Fruit fly (Drosophila melanogaster) whole organism, embryonic: ENCODE measurements around the gene Sap30.

Experiments used
- BEAF-32 ChIP-seq: fragments of 200-800 bp; sonication (Bioruptor generic); optimal IDR thresholded peaks from 3 replicates; lab custom pipeline; 2017; ENCODE audit warnings: missing biosample characterization, missing genetic modification characterization, mild to moderate bottlenecking, moderate library complexity, missing genetic modification reagents
- Bdp1 ChIP-seq: fragments of 200-800 bp; sonication (Bioruptor generic); optimal IDR thresholded peaks from 3 replicates; lab custom pipeline; 2016; ENCODE audit warnings: missing biosample characterization, missing genetic modification characterization
- Bgb ChIP-seq: fragments of 200-800 bp; sonication (Bioruptor generic); IDR thresholded peaks from 2 replicates; pipeline ENCODE4 v1.3.6; 2022; ENCODE audit warnings: missing biosample characterization, missing genetic modification characterization; ENCODE audit not compliant: partially characterized antibody
- CG1024 ChIP-seq: fragments of 200-800 bp; sonication (Bioruptor generic); IDR thresholded peaks from 2 replicates; pipeline ENCODE4 v1.3.6; 2022; ENCODE audit warnings: missing biosample characterization, missing genetic modification characterization
- CG10565 ChIP-seq: fragments of 200-800 bp; sonication (Bioruptor generic); optimal IDR thresholded peaks from 3 replicates; lab custom pipeline; 2016; ENCODE audit warnings: missing biosample characterization, mild to moderate bottlenecking, missing genetic modification characterization
- CG13775 ChIP-seq: fragments of 200-800 bp; sonication (Bioruptor generic); optimal IDR thresholded peaks from 3 replicates; lab custom pipeline; 2017; ENCODE audit warnings: missing biosample characterization, mild to moderate bottlenecking, missing genetic modification characterization
- CG15011 ChIP-seq: fragments of 200-800 bp; sonication (Bioruptor generic); optimal IDR thresholded peaks from 3 replicates; lab custom pipeline; 2018; ENCODE audit warnings: missing biosample characterization, mild to moderate bottlenecking, missing genetic modification characterization
- CG15073 ChIP-seq: fragments of 200-800 bp; sonication (Bioruptor generic); optimal IDR thresholded peaks from 2 replicates; lab custom pipeline; 2016; ENCODE audit warnings: missing biosample characterization, missing genetic modification characterization
- CG16779 ChIP-seq: fragments of 200-800 bp; sonication (Bioruptor generic); IDR thresholded peaks from 2 replicates; pipeline ENCODE4 v1.3.6; 2022; ENCODE audit warnings: missing biosample characterization, missing genetic modification characterization
- CG2116 ChIP-seq: fragments of 200-800 bp; sonication (Bioruptor generic); optimal IDR thresholded peaks from 3 replicates; lab custom pipeline; 2018; ENCODE audit warnings: missing biosample characterization, mild to moderate bottlenecking, missing genetic modification characterization
- CG2129 ChIP-seq: fragments of 200-800 bp; sonication (Bioruptor generic); IDR thresholded peaks from 2 replicates; pipeline ENCODE4 v1.3.6; 2022; ENCODE audit warnings: missing biosample characterization, missing genetic modification characterization; ENCODE audit not compliant: partially characterized antibody
- CG3281 ChIP-seq: fragments of 200-800 bp; sonication (Bioruptor generic); optimal IDR thresholded peaks from 3 replicates; lab custom pipeline; 2017; ENCODE audit warnings: missing biosample characterization, mild to moderate bottlenecking, missing genetic modification characterization
- CG34224 ChIP-seq: fragments of 200-800 bp; sonication (Bioruptor generic); IDR thresholded peaks from 3 replicates; pipeline ENCODE4 v1.3.6; 2022; ENCODE audit warnings: missing biosample characterization, missing genetic modification characterization; ENCODE audit not compliant: partially characterized antibody
- CG3847 ChIP-seq: fragments of 200-800 bp; sonication (Bioruptor generic); IDR thresholded peaks from 2 replicates; pipeline ENCODE4 v1.3.6; 2022; ENCODE audit warnings: missing biosample characterization, missing genetic modification characterization
- CG4617 ChIP-seq: fragments of 200-800 bp; sonication (Bioruptor generic); optimal IDR thresholded peaks from 3 replicates; lab custom pipeline; 2016; ENCODE audit warnings: missing biosample characterization, missing genetic modification characterization, borderline replicate concordance
- CG7372 ChIP-seq: fragments of 200-800 bp; sonication (Bioruptor generic); IDR thresholded peaks from 2 replicates; pipeline ENCODE4 v1.3.6; 2022; ENCODE audit warnings: missing biosample characterization, missing genetic modification characterization
- CG9876 ChIP-seq: fragments of 200-800 bp; sonication (Bioruptor generic); optimal IDR thresholded peaks from 2 replicates; lab custom pipeline; 2016; ENCODE audit warnings: missing biosample characterization, missing genetic modification characterization
- CkIIα-i1 ChIP-seq: fragments of 200-800 bp; sonication (Bioruptor generic); IDR thresholded peaks from 2 replicates; pipeline ENCODE4 v1.3.6; 2022; ENCODE audit warnings: missing biosample characterization, missing genetic modification characterization
- CoRest ChIP-seq: fragments of 200-800 bp; sonication (Bioruptor generic); optimal IDR thresholded peaks from 3 replicates; lab custom pipeline; 2018; ENCODE audit warnings: missing biosample characterization, mild to moderate bottlenecking, missing genetic modification characterization, moderate library complexity
- Dad ChIP-seq: fragments of 200-800 bp; sonication (Bioruptor generic); optimal IDR thresholded peaks from 3 replicates; lab custom pipeline; 2016; ENCODE audit warnings: missing biosample characterization, missing genetic modification characterization
- Dll ChIP-seq: fragments of 200-800 bp; sonication (Bioruptor generic); IDR thresholded peaks from 4 replicates; pipeline ENCODE4 v1.3.6; 2022; ENCODE audit warnings: missing biosample characterization, missing genetic modification characterization; ENCODE audit not compliant: partially characterized antibody
- Doc3 ChIP-seq: fragments of 200-800 bp; sonication (Bioruptor generic); IDR thresholded peaks from 3 replicates; pipeline ENCODE4 v1.3.6; 2022; ENCODE audit warnings: missing biosample characterization, missing genetic modification characterization; ENCODE audit not compliant: partially characterized antibody
- Hmr ChIP-seq: fragments of 200-800 bp; sonication (Bioruptor generic); optimal IDR thresholded peaks from 3 replicates; lab custom pipeline; 2017; ENCODE audit warnings: mild to moderate bottlenecking, missing biosample characterization, missing genetic modification reagents, missing genetic modification characterization
- Med ChIP-seq: fragments of 200-800 bp; sonication (Bioruptor generic); peaks from one replicate; lab custom pipeline; 2016; ENCODE audit warnings: missing biosample characterization, missing genetic modification characterization, mild to moderate bottlenecking, inconsistent platforms, moderate library complexity
- NC2β ChIP-seq: fragments of 200-800 bp; sonication (Bioruptor generic); optimal IDR thresholded peaks from 2 replicates; lab custom pipeline; 2016; ENCODE audit warnings: missing biosample characterization, missing genetic modification characterization
- Nf-YA ChIP-seq: fragments of 200-800 bp; sonication (Bioruptor generic); IDR thresholded peaks from 2 replicates; pipeline ENCODE4 v1.3.6; 2022; ENCODE audit warnings: missing biosample characterization, missing genetic modification characterization
- Opbp ChIP-seq: fragments of 200-800 bp; sonication (Bioruptor generic); IDR thresholded peaks from 3 replicates; pipeline ENCODE4 v1.3.6; 2022; ENCODE audit warnings: missing biosample characterization, missing genetic modification characterization; ENCODE audit not compliant: partially characterized antibody
- Rfx ChIP-seq: fragments of 200-800 bp; sonication (Bioruptor generic); IDR thresholded peaks from 2 replicates; pipeline ENCODE4 v1.3.6; 2022; ENCODE audit warnings: missing biosample characterization, missing genetic modification characterization
- Sox102F ChIP-seq: fragments of 200-800 bp; sonication (Bioruptor generic); optimal IDR thresholded peaks from 2 replicates; lab custom pipeline; 2018; ENCODE audit warnings: missing biosample characterization, mild to moderate bottlenecking, missing genetic modification characterization, moderate library complexity
- YL-1 ChIP-seq: fragments of 200-800 bp; sonication (Bioruptor generic); optimal IDR thresholded peaks from 3 replicates; lab custom pipeline; 2017; ENCODE audit warnings: missing biosample characterization, mild to moderate bottlenecking, missing genetic modification characterization
- amos ChIP-seq: fragments of 200-800 bp; sonication (Bioruptor generic); IDR thresholded peaks from 2 replicates; pipeline ENCODE4 v1.3.6; 2022; ENCODE audit warnings: missing biosample characterization, missing genetic modification characterization; ENCODE audit not compliant: partially characterized antibody
- ara ChIP-seq: fragments of 200-800 bp; sonication (Bioruptor generic); IDR thresholded peaks from 2 replicates; pipeline ENCODE4 v1.3.6; 2022; ENCODE audit warnings: missing biosample characterization, missing genetic modification characterization
- cas ChIP-seq: fragments of 200-800 bp; sonication (Bioruptor generic); IDR thresholded peaks from 2 replicates; pipeline ENCODE4 v1.3.6; 2022; ENCODE audit warnings: missing biosample characterization, missing genetic modification characterization
- chinmo ChIP-seq: fragments of 200-800 bp; sonication (Bioruptor generic); IDR thresholded peaks from 4 replicates; pipeline ENCODE4 v1.3.6; 2022; ENCODE audit warnings: missing biosample characterization, missing genetic modification characterization; ENCODE audit not compliant: partially characterized antibody
- corto ChIP-seq: fragments of 200-800 bp; sonication (Bioruptor generic); optimal IDR thresholded peaks from 2 replicates; lab custom pipeline; 2016; ENCODE audit warnings: missing biosample characterization, mild to moderate bottlenecking, missing genetic modification characterization, moderate library complexity
- danr ChIP-seq: fragments of 200-800 bp; sonication (Bioruptor generic); IDR thresholded peaks from 2 replicates; pipeline ENCODE4 v1.3.6; 2022; ENCODE audit warnings: missing biosample characterization, missing genetic modification characterization
- dimm ChIP-seq: fragments of 200-800 bp; sonication (Bioruptor generic); IDR thresholded peaks from 2 replicates; pipeline ENCODE4 v1.3.6; 2022; ENCODE audit warnings: missing biosample characterization, missing genetic modification characterization
- gcm ChIP-seq: fragments of 200-800 bp; sonication (Bioruptor generic); optimal IDR thresholded peaks from 2 replicates; lab custom pipeline; 2019; ENCODE audit warnings: missing biosample characterization, mild to moderate bottlenecking, missing genetic modification characterization, moderate library complexity
- grn ChIP-seq: fragments of 200-800 bp; sonication (Bioruptor generic); optimal IDR thresholded peaks from 3 replicates; lab custom pipeline; 2017; ENCODE audit warnings: missing biosample characterization, missing genetic modification characterization
- h ChIP-seq: fragments of >200 bp; optimal IDR thresholded peaks from 2 replicates; lab custom pipeline; 2017
- hbn ChIP-seq: fragments of 200-800 bp; sonication (Bioruptor generic); IDR thresholded peaks from 2 replicates; pipeline ENCODE4 v1.3.6; 2022; ENCODE audit warnings: missing biosample characterization, missing genetic modification characterization; ENCODE audit not compliant: partially characterized antibody
- mld ChIP-seq: fragments of 200-800 bp; sonication (Bioruptor generic); IDR thresholded peaks from 3 replicates; pipeline ENCODE4 v1.3.6; 2022; ENCODE audit warnings: missing biosample characterization, missing genetic modification characterization; ENCODE audit not compliant: partially characterized antibody
- nmo ChIP-seq: fragments of 200-800 bp; sonication (Bioruptor generic); optimal IDR thresholded peaks from 2 replicates; lab custom pipeline; 2018; ENCODE audit warnings: missing biosample characterization, mild to moderate bottlenecking, missing genetic modification characterization, moderate library complexity
- nom ChIP-seq: fragments of 200-800 bp; sonication (Bioruptor generic); optimal IDR thresholded peaks from 2 replicates; lab custom pipeline; 2017; ENCODE audit warnings: missing biosample characterization, missing genetic modification characterization, mild to moderate bottlenecking, moderate library complexity, missing genetic modification reagents
- sna ChIP-seq: fragments of 200-800 bp; sonication (Bioruptor generic); IDR thresholded peaks from 2 replicates; pipeline ENCODE4 v1.3.6; 2022; ENCODE audit warnings: missing biosample characterization, missing genetic modification characterization; ENCODE audit not compliant: partially characterized antibody
- ssp ChIP-seq: fragments of 200-800 bp; sonication (Bioruptor generic); IDR thresholded peaks from 2 replicates; pipeline ENCODE4 v1.3.6; 2022; ENCODE audit warnings: missing biosample characterization, missing genetic modification characterization
- stwl ChIP-seq: fragments of 200-800 bp; sonication (Bioruptor generic); optimal IDR thresholded peaks from 3 replicates; lab custom pipeline; 2018; ENCODE audit warnings: missing biosample characterization, mild to moderate bottlenecking, missing genetic modification characterization, moderate library complexity
- zen2 ChIP-seq: fragments of 200-800 bp; sonication (Bioruptor generic); IDR thresholded peaks from 3 replicates; pipeline ENCODE4 v1.3.6; 2022; ENCODE audit warnings: missing biosample characterization, missing genetic modification characterization; ENCODE audit not compliant: partially characterized antibody

Sap30 gene

dm6 chrX:16800530-16801027, 13.5 kb downstream of the Sap30 start, which contains the start of the genes CG9132 and CG4789 (continued):
- TF ChIP-seq Hmr (GFP tag; lab: Kevin White, UChicago) (no peak), CG3847 (GFP tag; lab: Robert Waterston, UW) (no peak), YL-1 (peak; percentile 16), grn (GFP tag; lab: Kevin White, UChicago) (no peak), h (lab: Kevin White, UChicago) (no peak), Sox102F (no peak), BEAF-32 (GFP tag; lab: Kevin White, UChicago) (peak; percentile 61)

- no peak for TF ChIP-seq CG15073
- 0 out of 3 replicates have a peak, but pooled peaks have one; percentile 67 for TF ChIP-seq mld (GFP tag; lab: Robert Waterston, UW)
- no peak for TF ChIP-seq ssp
- TF ChIP-seq hbn: peak; percentile 80
- TF ChIP-seq nom (GFP tag; lab: Kevin White, UChicago): no peak
- TF ChIP-seq grn (GFP tag; lab: Kevin White, UChicago): no peak
- peak; percentile 48 for TF ChIP-seq CG2116 (GFP tag; lab: Kevin White, UChicago)
- TF ChIP-seq Dll (GFP tag; lab: Robert Waterston, UW): peak; percentile 89
- peak; percentile 4 for TF ChIP-seq nmo (GFP tag; lab: Kevin White, UChicago)
- peak; percentile 76; the same call in 1 of the 4 replicates for TF ChIP-seq chinmo
- peak; percentile 84 for TF ChIP-seq Doc3
- no peak for TF ChIP-seq CG15011 (GFP tag; lab: Kevin White, UChicago)
- no peak for TF ChIP-seq danr (GFP tag; lab: Robert Waterston, UW)
- peak; percentile 74 for TF ChIP-seq Bgb
- no peak for TF ChIP-seq corto (GFP tag; lab: Kevin White, UChicago)
- no peak for TF ChIP-seq CG7372 (GFP tag; lab: Robert Waterston, UW)
- no peak for TF ChIP-seq cas (GFP tag; lab: Robert Waterston, UW)
- TF ChIP-seq CG3281: no peak
- no peak for TF ChIP-seq Nf-YA (GFP tag; lab: Robert Waterston, UW)
- peak; percentile 80 for TF ChIP-seq amos (GFP tag; lab: Robert Waterston, UW)
- TF ChIP-seq Opbp (GFP tag; lab: Robert Waterston, UW): peak; percentile 83
- TF ChIP-seq ara (GFP tag; lab: Robert Waterston, UW): no peak
- no peak for TF ChIP-seq Dad (GFP tag; lab: Kevin White, UChicago)
- no peak for TF ChIP-seq Rfx (GFP tag; lab: Robert Waterston, UW)
- no peak for TF ChIP-seq CG1024
- TF ChIP-seq NC2β (GFP tag; lab: Kevin White, UChicago): no peak
- peak; percentile 79 for TF ChIP-seq CG34224 (GFP tag; lab: Robert Waterston, UW)
- no peak for TF ChIP-seq CG13775
- peak; percentile 13 for TF ChIP-seq CG4617 (GFP tag; lab: Kevin White, UChicago)
- TF ChIP-seq CG16779: no peak
- TF ChIP-seq sna: peak; percentile 83
- no peak for TF ChIP-seq Bdp1 (GFP tag; lab: Kevin White, UChicago)
- TF ChIP-seq CG2129 (GFP tag; lab: Robert Waterston, UW): peak; percentile 79
- peak; percentile 57 for TF ChIP-seq stwl (tag; lab: Kevin White, UChicago)
- TF ChIP-seq gcm: no peak
- 0 out of 2 replicates have a peak, but pooled peaks have one; percentile 62 for TF ChIP-seq CkIIα-i1 (GFP tag; lab: Robert Waterston, UW)
- TF ChIP-seq dimm: no peak
- no peak for TF ChIP-seq CG9876 (GFP tag; lab: Kevin White, UChicago)
- TF ChIP-seq zen2 (GFP tag; lab: Robert Waterston, UW): peak; percentile 58; the same call in 1 of the 3 replicates
- TF ChIP-seq Med (GFP tag; lab: Kevin White, UChicago): peak; percentile 63
- TF ChIP-seq CoRest: peak; percentile 47
- no peak for TF ChIP-seq CG10565
Measured at dm6 chrX:16803299-16803698, 16.2 kb downstream of the Sap30 start, which contains the start of the genes Rai1 and CG13005. Gene Rai1 (minus strand): TSS chrX:16803344. Gene CG13005 (plus strand): TSS chrX:16803650.
